Fruit fly (Drosophila melanogaster): ENCODE measurements around the gene Rsod.

Gene Rsod

DNA sequence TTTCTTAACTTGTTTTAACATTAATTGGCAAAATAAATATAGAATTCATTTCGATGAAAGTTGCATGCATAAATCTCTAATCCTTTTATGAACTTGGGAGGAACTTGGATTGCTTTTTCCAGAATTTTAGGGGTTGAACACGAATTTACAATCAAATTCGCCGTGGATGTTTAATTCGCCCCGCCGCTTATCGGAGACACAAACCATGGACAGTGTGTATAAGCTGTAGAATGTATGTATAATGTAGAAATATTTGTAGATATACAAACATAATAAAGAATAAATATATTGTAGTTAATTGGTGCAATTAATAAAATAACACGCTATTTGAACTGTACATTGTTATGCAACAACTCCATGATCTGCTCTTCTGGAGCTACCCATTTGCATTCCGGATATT is 49.3 kb downstream of the Rsod start (continued):
- TF ChIP-seq CG11695 (GFP tag; IDR thresholded peaks at IDR 0.05) = no peak
- TF ChIP-seq CG3407 (GFP tag; optimal IDR thresholded peaks at IDR 0.05) = no peak
- no peak for TF ChIP-seq CG3838 (GFP tag; optimal IDR thresholded peaks at IDR 0.05)
- TF ChIP-seq CG14667 (GFP tag; IDR thresholded peaks at IDR 0.05) = no peak
- TF ChIP-seq chn (GFP tag; optimal IDR thresholded peaks at IDR 0.05) = no peak
- peak; percentile 58 for TF ChIP-seq CG16813 (GFP tag; IDR thresholded peaks at IDR 0.05; ENCODE audit: partially characterized antibody)
- TF ChIP-seq Drgx (GFP tag; IDR thresholded peaks at IDR 0.05) = no peak
- TF ChIP-seq gcm2 (GFP tag; optimal IDR thresholded peaks at IDR 0.05) = no peak
- TF ChIP-seq HLH54F (GFP tag; optimal IDR thresholded peaks at IDR 0.05) = no peak
- TF ChIP-seq CG8290 (GFP tag; optimal IDR thresholded peaks at IDR 0.05) = no peak
- TF ChIP-seq CG8290 (tag; optimal IDR thresholded peaks at IDR 0.05) = no peak
- TF ChIP-seq sc (optimal IDR thresholded peaks at IDR 0.05) = no peak
- no peak for TF ChIP-seq sc (GFP tag; optimal IDR thresholded peaks at IDR 0.05)
- TF ChIP-seq peb (GFP tag; IDR thresholded peaks at IDR 0.05) = no peak
- no peak for TF ChIP-seq seq (GFP tag; IDR thresholded peaks at IDR 0.05)
- no peak for TF ChIP-seq her (GFP tag; optimal IDR thresholded peaks at IDR 0.05)
- TF ChIP-seq kay (GFP tag; optimal IDR thresholded peaks at IDR 0.05) = no peak
- TF ChIP-seq pb (GFP tag; optimal IDR thresholded peaks at IDR 0.05) = no peak
- TF ChIP-seq Blimp-1 (GFP tag; optimal IDR thresholded peaks at IDR 0.05) = no peak
- TF ChIP-seq Awh (GFP tag; IDR thresholded peaks at IDR 0.05) = no peak
- no peak for TF ChIP-seq nerfin-2 (GFP tag; IDR thresholded peaks at IDR 0.05; ENCODE audit: partially characterized antibody)
- TF ChIP-seq Oli (tag; optimal IDR thresholded peaks at IDR 0.05) = no peak
- TF ChIP-seq CG14965 (GFP tag; optimal IDR thresholded peaks at IDR 0.05; ENCODE audit: borderline replicate concordance) = no peak
- 0 out of 3 replicates have a peak, but pooled peaks have one; percentile 27 for TF ChIP-seq CG7963 (GFP tag; IDR thresholded peaks at IDR 0.05; ENCODE audit: partially characterized antibody)
- TF ChIP-seq CG8478 (optimal IDR thresholded peaks at IDR 0.05) = no peak

Data from whole organism, embryonic.